Worm (Caenorhabditis elegans) whole organism, L3 larva: Measurements from ENCODE around the gene pmt-1.

Experiments
- ZK546.5 ChIP-seq: sonication (generic microtip); optimal IDR thresholded peaks from 2 replicates; lab custom pipeline; 2017; ENCODE audit warnings: missing biosample characterization, missing genetic modification characterization
- aly-2 ChIP-seq: fragments of 150-350 bp; optimal IDR thresholded peaks from 2 replicates; lab custom pipeline; 2014; ENCODE audit warnings: missing biosample characterization, missing genetic modification characterization
- ama-1 ChIP-seq: fragments of 150-350 bp; optimal IDR thresholded peaks from 2 replicates; lab custom pipeline; 2018
- ceh-16 ChIP-seq: sonication (generic microtip); optimal IDR thresholded peaks from 2 replicates; lab custom pipeline; 2017; ENCODE audit warnings: missing biosample characterization, missing genetic modification characterization
- ceh-28 ChIP-seq: fragments of 150-350 bp; optimal IDR thresholded peaks from 2 replicates; lab custom pipeline; 2014; ENCODE audit warnings: missing biosample characterization, missing genetic modification reagents, missing genetic modification characterization
- ceh-82 ChIP-seq: fragments of 150-350 bp; optimal IDR thresholded peaks from 2 replicates; lab custom pipeline; 2014; ENCODE audit warnings: missing biosample characterization, missing genetic modification characterization
- ceh-9 ChIP-seq: sonication (generic microtip); optimal IDR thresholded peaks from 2 replicates; lab custom pipeline; 2018; ENCODE audit warnings: missing biosample characterization, missing genetic modification characterization
- daf-12 ChIP-seq: fragments of 150-350 bp; optimal IDR thresholded peaks from 2 replicates; lab custom pipeline; 2014; ENCODE audit warnings: missing biosample characterization, missing genetic modification reagents, missing genetic modification characterization
- egl-27 ChIP-seq: sonication (generic microtip); optimal IDR thresholded peaks from 4 replicates; lab custom pipeline; 2017; ENCODE audit warnings: missing biosample characterization, missing genetic modification reagents, missing genetic modification characterization
- egl-5 ChIP-seq: fragments of 150-350 bp; optimal IDR thresholded peaks from 2 replicates; lab custom pipeline; 2017; ENCODE audit warnings: missing biosample characterization, missing genetic modification reagents, missing genetic modification characterization, inconsistent platforms
- elt-1 ChIP-seq: fragments of 150-350 bp; optimal IDR thresholded peaks from 2 replicates; lab custom pipeline; 2014; ENCODE audit warnings: missing biosample characterization, missing genetic modification characterization
- elt-2 ChIP-seq: sonication (generic microtip); optimal IDR thresholded peaks from 2 replicates; lab custom pipeline; 2016; ENCODE audit warnings: missing genetic modification reagents, mild to moderate bottlenecking, missing genetic modification characterization, missing compliant biosample characterization
- elt-3 ChIP-seq, 3 experiments: fragments of 150-350 bp in 1 of 3; sonication (generic microtip) in 2 of 3; optimal IDR thresholded peaks; 2 replicates in 2 of 3; 4 replicates in 1 of 3; lab custom pipeline; 2014 to 2017; ENCODE audit warnings: missing biosample characterization in 3 of 3, missing genetic modification characterization in 3 of 3
- eor-1 ChIP-seq, 2 experiments: fragments of 150-350 bp; optimal IDR thresholded peaks; 2 replicates each; lab custom pipeline; 2014 to 2018; ENCODE audit warnings: missing biosample characterization in 2 of 2, missing genetic modification characterization in 2 of 2
- fkh-10 ChIP-seq: sonication (generic microtip); optimal IDR thresholded peaks from 2 replicates; lab custom pipeline; 2017; ENCODE audit warnings: missing biosample characterization, missing genetic modification reagents, missing genetic modification characterization
- fkh-2 ChIP-seq: fragments of 150-350 bp; optimal IDR thresholded peaks from 2 replicates; lab custom pipeline; 2014; ENCODE audit warnings: missing biosample characterization, missing genetic modification reagents, missing genetic modification characterization
- fos-1 ChIP-seq: fragments of 150-350 bp; optimal IDR thresholded peaks from 2 replicates; lab custom pipeline; 2014; ENCODE audit warnings: missing biosample characterization, missing genetic modification characterization
- hmg-11 ChIP-seq: sonication (generic microtip); optimal IDR thresholded peaks from 2 replicates; lab custom pipeline; 2016; ENCODE audit warnings: missing genetic modification characterization, missing compliant biosample characterization
- jun-1 ChIP-seq: fragments of 150-350 bp; optimal IDR thresholded peaks from 2 replicates; lab custom pipeline; 2014; ENCODE audit warnings: missing biosample characterization, missing genetic modification reagents, missing genetic modification characterization
- lin-15B ChIP-seq: fragments of 150-350 bp; optimal IDR thresholded peaks from 2 replicates; lab custom pipeline; 2014; ENCODE audit warnings: missing biosample characterization, missing genetic modification characterization
- lin-39 ChIP-seq: fragments of 150-350 bp; optimal IDR thresholded peaks from 2 replicates; lab custom pipeline; 2018; ENCODE audit warnings: missing biosample characterization, missing genetic modification reagents, missing genetic modification characterization
- lsy-12 ChIP-seq: sonication (generic microtip); optimal IDR thresholded peaks from 2 replicates; lab custom pipeline; 2016; ENCODE audit warnings: mild to moderate bottlenecking, missing genetic modification characterization, missing compliant biosample characterization
- mdl-1 ChIP-seq: fragments of 150-350 bp; optimal IDR thresholded peaks from 2 replicates; lab custom pipeline; 2014; ENCODE audit warnings: missing biosample characterization, missing genetic modification characterization
- nfya-1 ChIP-seq: sonication (generic microtip); optimal IDR thresholded peaks from 2 replicates; lab custom pipeline; 2017; ENCODE audit warnings: missing genetic modification characterization, mild to moderate bottlenecking, missing compliant biosample characterization, antibody characterized with exemption, moderate library complexity; ENCODE audit not compliant: insufficient read depth
- nhr-11 ChIP-seq: fragments of 150-350 bp; optimal IDR thresholded peaks from 2 replicates; lab custom pipeline; 2014; ENCODE audit warnings: missing biosample characterization, missing genetic modification characterization
- nhr-12 ChIP-seq: fragments of 150-350 bp; optimal IDR thresholded peaks from 2 replicates; lab custom pipeline; 2014; ENCODE audit warnings: missing biosample characterization, missing genetic modification characterization
- nhr-23 ChIP-seq: fragments of 150-350 bp; optimal IDR thresholded peaks from 2 replicates; lab custom pipeline; 2014; ENCODE audit warnings: missing biosample characterization, missing genetic modification reagents, missing genetic modification characterization
- nhr-237 ChIP-seq: fragments of 150-350 bp; optimal IDR thresholded peaks from 2 replicates; lab custom pipeline; 2014; ENCODE audit warnings: missing biosample characterization, missing genetic modification characterization
- nhr-25 ChIP-seq: sonication (generic microtip); optimal IDR thresholded peaks from 2 replicates; lab custom pipeline; 2017; ENCODE audit warnings: missing biosample characterization, missing genetic modification characterization
- nhr-28 ChIP-seq: fragments of 150-350 bp; optimal IDR thresholded peaks from 2 replicates; lab custom pipeline; 2014; ENCODE audit warnings: missing biosample characterization, missing genetic modification characterization
- nhr-43 ChIP-seq: sonication (generic microtip); optimal IDR thresholded peaks from 2 replicates; lab custom pipeline; 2016; ENCODE audit warnings: mild to moderate bottlenecking, missing genetic modification characterization, missing compliant biosample characterization; ENCODE audit not compliant: poor library complexity, severe bottlenecking
- nhr-76 ChIP-seq: fragments of 150-350 bp; sonication (generic microtip); optimal IDR thresholded peaks from 5 replicates; lab custom pipeline; 2014; ENCODE audit warnings: missing biosample characterization, missing genetic modification characterization
- nhr-77 ChIP-seq: fragments of 150-350 bp; optimal IDR thresholded peaks from 2 replicates; lab custom pipeline; 2014; ENCODE audit warnings: missing biosample characterization, missing genetic modification characterization
- pha-4 ChIP-seq: fragments of 150-350 bp; optimal IDR thresholded peaks from 2 replicates; lab custom pipeline; 2014; ENCODE audit warnings: missing biosample characterization, missing genetic modification reagents, missing genetic modification characterization
- pqm-1 ChIP-seq: fragments of 150-350 bp; optimal IDR thresholded peaks from 2 replicates; lab custom pipeline; 2017; ENCODE audit warnings: missing biosample characterization, missing genetic modification characterization, inconsistent platforms
- sea-2 ChIP-seq: fragments of 150-350 bp; sonication (generic microtip); optimal IDR thresholded peaks from 4 replicates; lab custom pipeline; 2014; ENCODE audit warnings: missing biosample characterization, missing genetic modification reagents, missing genetic modification characterization
- skn-1 ChIP-seq: fragments of 150-350 bp; optimal IDR thresholded peaks from 2 replicates; lab custom pipeline; 2014; ENCODE audit warnings: missing biosample characterization, missing genetic modification characterization
- snpc-4 ChIP-seq: fragments of 150-350 bp; optimal IDR thresholded peaks from 2 replicates; lab custom pipeline; 2014; ENCODE audit warnings: missing biosample characterization, missing genetic modification characterization
- tbx-2 ChIP-seq: sonication (generic microtip); optimal IDR thresholded peaks from 2 replicates; lab custom pipeline; 2016; ENCODE audit warnings: mild to moderate bottlenecking, missing genetic modification characterization, missing compliant biosample characterization
- unc-39 ChIP-seq: sonication (generic microtip); optimal IDR thresholded peaks from 4 replicates; lab custom pipeline; 2017; ENCODE audit warnings: missing biosample characterization, missing genetic modification characterization
- unc-62 ChIP-seq: fragments of 150-350 bp; sonication (generic microtip); optimal IDR thresholded peaks from 4 replicates; lab custom pipeline; 2014; ENCODE audit warnings: missing biosample characterization, missing genetic modification reagents, missing genetic modification characterization
- zag-1 ChIP-seq: fragments of 150-350 bp; optimal IDR thresholded peaks from 2 replicates; lab custom pipeline; 2014; ENCODE audit warnings: missing biosample characterization, missing genetic modification characterization
- ztf-11 ChIP-seq: fragments of 150-350 bp; optimal IDR thresholded peaks from 2 replicates; lab custom pipeline; 2014; ENCODE audit warnings: missing biosample characterization, missing genetic modification characterization
- ztf-4 ChIP-seq: fragments of 150-350 bp; optimal IDR thresholded peaks from 2 replicates; lab custom pipeline; 2014; ENCODE audit warnings: missing biosample characterization, missing genetic modification characterization

The pmt-1 gene

DNA sequence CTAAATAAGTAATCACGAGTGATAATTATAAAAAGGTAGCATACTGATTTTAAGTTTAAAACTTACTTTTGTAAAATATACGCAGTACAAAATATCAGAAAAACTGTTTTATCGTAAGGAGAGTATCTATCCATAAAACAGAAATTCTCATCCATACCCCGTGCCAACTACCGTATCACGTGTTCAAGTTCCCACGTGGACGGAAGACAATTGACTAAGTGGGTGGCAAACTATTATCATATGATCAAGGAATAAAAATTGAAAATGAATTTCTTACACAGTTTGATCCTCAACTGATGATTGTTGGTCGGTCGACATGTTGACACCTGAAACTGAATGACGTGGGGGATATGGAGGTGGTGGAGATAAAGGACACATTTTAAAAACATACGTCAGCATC, at the start of gene pmt-1:
Gene pmt-1 (minus strand): TSS at position 332 of the 400 bp plus-strand sequence.
- peak; percentile 78 for TF ChIP-seq elt-2 (tag; lab: Kevin White, UChicago)
- TF ChIP-seq daf-12 (tag; lab: Kevin White, UChicago), result no peak
- TF ChIP-seq egl-27, result no peak
- no peak for TF ChIP-seq mdl-1 (tag; lab: Kevin White, UChicago)
- peak; percentile 2 for TF ChIP-seq lsy-12 (tag; lab: Kevin White, UChicago)
- TF ChIP-seq ZK546.5 (tag; lab: Kevin White, UChicago), result no peak
- no peak for TF ChIP-seq pha-4
- TF ChIP-seq fkh-2 (tag; lab: Kevin White, UChicago), result no peak
- TF ChIP-seq unc-39 (tag; lab: Kevin White, UChicago), result no peak
- TF ChIP-seq ceh-28 (tag; lab: Kevin White, UChicago), result no peak
- no peak for TF ChIP-seq nhr-77
- TF ChIP-seq hmg-11 (tag; lab: Kevin White, UChicago), result no peak
- no peak for TF ChIP-seq lin-15B (tag; lab: Kevin White, UChicago)
- no peak for TF ChIP-seq skn-1 (tag; lab: Kevin White, UChicago)
- no peak for TF ChIP-seq nhr-25
- no peak for TF ChIP-seq lin-39 (tag; lab: Kevin White, UChicago)
- TF ChIP-seq ceh-16 (tag; lab: Kevin White, UChicago), result no peak
- no peak for TF ChIP-seq nhr-12 (tag; lab: Kevin White, UChicago)
- no peak for TF ChIP-seq ama-1 (lab: Kevin White, UChicago)
- TF ChIP-seq nhr-11, result no peak
- no peak for TF ChIP-seq sea-2 (GFP tag; lab: Kevin White, UChicago)
- no peak for TF ChIP-seq tbx-2
- TF ChIP-seq nhr-237, result no peak
- TF ChIP-seq zag-1, result no peak
- TF ChIP-seq egl-5 (tag; lab: Kevin White, UChicago), result no peak
- peak; percentile 12 for TF ChIP-seq nhr-23 (tag; lab: Kevin White, UChicago)
- TF ChIP-seq nfya-1 (tag; lab: Kevin White, UChicago), result peak; percentile 11
- no peak for TF ChIP-seq snpc-4 (tag; lab: Kevin White, UChicago)
- TF ChIP-seq fos-1, result no peak
- TF ChIP-seq ztf-4, result no peak
- no peak for TF ChIP-seq fkh-10 (GFP tag; lab: Kevin White, UChicago)
- no peak for TF ChIP-seq unc-62 (GFP tag; lab: Kevin White, UChicago)
- TF ChIP-seq ceh-82 (tag; lab: Kevin White, UChicago), result no peak
- TF ChIP-seq nhr-28, result no peak
- TF ChIP-seq nhr-43 (tag; lab: Kevin White, UChicago), result peak; percentile 71
- TF ChIP-seq eor-1 (tag; optimal IDR thresholded peaks at IDR 0.05; lab: Kevin White, UChicago), result no peak
- peak; percentile 28 for TF ChIP-seq jun-1
- TF ChIP-seq ceh-9, result no peak
- TF ChIP-seq elt-1 (tag; lab: Kevin White, UChicago), result no peak
- TF ChIP-seq ztf-11 (tag; lab: Kevin White, UChicago), result no peak
- TF ChIP-seq elt-3 (tag; optimal IDR thresholded peaks at IDR 0.05; lab: Kevin White, UChicago), result no peak
- TF ChIP-seq pqm-1 (tag; lab: Kevin White, UChicago), result peak; percentile 43
- no peak for TF ChIP-seq aly-2 (tag; lab: Kevin White, UChicago)

DNA sequence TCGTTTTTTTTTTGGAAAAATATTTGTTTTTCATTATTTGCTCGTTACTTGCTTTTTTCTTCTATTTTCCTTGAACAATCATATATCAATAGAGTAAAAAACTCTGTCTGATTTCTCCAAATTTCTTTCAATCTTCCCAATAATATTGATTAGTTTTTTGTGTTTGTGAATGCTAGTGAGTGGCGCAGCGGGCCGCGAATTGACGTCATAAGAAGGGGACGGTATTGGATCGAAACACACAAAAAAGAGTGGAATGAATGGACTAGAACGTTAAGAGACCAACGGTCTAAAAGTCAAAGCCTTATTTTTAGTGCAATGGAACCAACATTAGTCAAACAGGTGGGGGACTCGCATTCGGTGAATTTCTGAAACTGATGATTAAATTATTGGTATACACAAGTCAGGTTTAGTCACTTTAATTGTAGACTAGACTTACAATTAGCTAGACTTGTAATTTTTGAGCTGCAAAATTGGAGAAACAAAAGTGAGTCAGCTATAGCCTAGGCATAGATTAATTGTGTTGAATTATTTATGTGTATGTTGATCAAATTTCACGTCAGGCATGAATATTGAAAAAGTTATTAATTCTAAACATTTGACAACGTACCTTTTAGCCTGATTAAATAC, 49.5 kb upstream of the pmt-1 start:
- TF ChIP-seq fkh-10 (GFP tag; lab: Kevin White, UChicago) (no peak), nhr-43 (tag; lab: Kevin White, UChicago) (no peak), nhr-11 (peak; percentile 21), nhr-25 (peak; percentile 14), daf-12 (tag; lab: Kevin White, UChicago) (no peak), pha-4 (peak; percentile 75), aly-2 (tag; lab: Kevin White, UChicago) (no peak), pqm-1 (tag; lab: Kevin White, UChicago) (peak; percentile 39), elt-2 (tag; lab: Kevin White, UChicago) (peak; percentile 29), snpc-4 (tag; lab: Kevin White, UChicago) (no peak), skn-1 (tag; lab: Kevin White, UChicago) (no peak), ceh-16 (tag; lab: Kevin White, UChicago) (no peak), nhr-77 (no peak), nhr-23 (tag; lab: Kevin White, UChicago) (peak; percentile 9), ceh-82 (tag; lab: Kevin White, UChicago) (no peak), zag-1 (no peak), nfya-1 (tag; lab: Kevin White, UChicago) (peak; percentile 62), ama-1 (lab: Kevin White, UChicago) (no peak), nhr-76 (tag; lab: Kevin White, UChicago) (no peak), ztf-4 (no peak), lin-39 (tag; lab: Kevin White, UChicago) (no peak), nhr-28 (no peak)
